Worm (Caenorhabditis elegans): ENCODE data around the gene F25A2.1.

Gene F25A2.1

ce11 chrV:1179279-1179678, at the start of gene F25A2.1:
Gene F25A2.1, plus strand, starts transcription at chrV:1179579.
- TF ChIP-seq elt-2 (tag; optimal IDR thresholded peaks at IDR 0.05) (peak; percentile 12), nhr-67 (tag; optimal IDR thresholded peaks at IDR 0.05) (no peak), sea-2 (GFP tag; optimal IDR thresholded peaks at IDR 0.05) (no peak)

ce11 chrV:1131880-1132623, 47.3 kb upstream of the F25A2.1 start, which contains the start of gene W07B8.4:
Gene W07B8.4, minus strand, starts transcription at chrV:1131930.
- TF ChIP-seq elt-2 (tag; optimal IDR thresholded peaks at IDR 0.05) (peak; percentile 49), nhr-77 (tag; optimal IDR thresholded peaks at IDR 0.05) (no peak)

- TF ChIP-seq ceh-9 (tag; optimal IDR thresholded peaks at IDR 0.05) (no peak), lin-15B (tag; optimal IDR thresholded peaks at IDR 0.05) (no peak), ceh-16 (tag; optimal IDR thresholded peaks at IDR 0.05) (no peak), nhr-28 (tag; optimal IDR thresholded peaks at IDR 0.05) (no peak), snpc-4 (tag; optimal IDR thresholded peaks at IDR 0.05) (no peak), elt-2 (tag; optimal IDR thresholded peaks at IDR 0.05) (peak; percentile 3), pqm-1 (tag; optimal IDR thresholded peaks at IDR 0.05) (peak; percentile 13)
These were observed 46.2 kb upstream of the F25A2.1 start for ce11 chrV:1133223-1133622.

ce11 chrV:1133840-1134239, 45.5 kb upstream of the F25A2.1 start, which contains the start of gene cpr-5:
Gene cpr-5, minus strand, starts transcription at chrV:1134036.
- TF ChIP-seq fkh-10 (GFP tag; optimal IDR thresholded peaks at IDR 0.05) = no peak
- peak; percentile 32 for TF ChIP-seq pqm-1 (tag; optimal IDR thresholded peaks at IDR 0.05)
- TF ChIP-seq ceh-28 (tag; optimal IDR thresholded peaks at IDR 0.05) = no peak
- TF ChIP-seq elt-2 (tag; optimal IDR thresholded peaks at IDR 0.05) = peak; percentile 84

- TF ChIP-seq egl-5 (tag; optimal IDR thresholded peaks at IDR 0.05) = no peak
- TF ChIP-seq nhr-25 (tag; optimal IDR thresholded peaks at IDR 0.05) = no peak
- TF ChIP-seq jun-1 (tag; optimal IDR thresholded peaks at IDR 0.05) = no peak
- TF ChIP-seq sea-2 (GFP tag; optimal IDR thresholded peaks at IDR 0.05) = no peak
- no peak for TF ChIP-seq aly-2 (tag; optimal IDR thresholded peaks at IDR 0.05)
- TF ChIP-seq ztf-4 (tag; optimal IDR thresholded peaks at IDR 0.05) = no peak
- TF ChIP-seq fos-1 (tag; optimal IDR thresholded peaks at IDR 0.05) = no peak
- TF ChIP-seq nhr-67 (tag; optimal IDR thresholded peaks at IDR 0.05) = no peak
- TF ChIP-seq elt-1 (tag; optimal IDR thresholded peaks at IDR 0.05) = no peak
- no peak for TF ChIP-seq mml-1 (tag; optimal IDR thresholded peaks at IDR 0.05)
- TF ChIP-seq fkh-10 (GFP tag; optimal IDR thresholded peaks at IDR 0.05) = no peak
These were observed 45.1 kb upstream of the F25A2.1 start, which contains the start of gene cpr-8 for ce11 chrV:1134302-1134701. Gene cpr-8, plus strand, starts transcription at chrV:1134602.

- TF ChIP-seq nhr-25 (tag; optimal IDR thresholded peaks at IDR 0.05) (no peak), aly-2 (tag; optimal IDR thresholded peaks at IDR 0.05) (no peak), ztf-11 (tag; optimal IDR thresholded peaks at IDR 0.05) (no peak), elt-2 (tag; optimal IDR thresholded peaks at IDR 0.05) (no peak), nhr-23 (tag; optimal IDR thresholded peaks at IDR 0.05) (no peak), elt-1 (tag; optimal IDR thresholded peaks at IDR 0.05) (no peak), lsy-12 (tag; optimal IDR thresholded peaks at IDR 0.05) (no peak), pha-4 (tag; optimal IDR thresholded peaks at IDR 0.05) (no peak), egl-27 (tag; optimal IDR thresholded peaks at IDR 0.05) (no peak), nhr-28 (tag; optimal IDR thresholded peaks at IDR 0.05) (no peak)
These were observed 38.6 kb upstream of the F25A2.1 start for ce11 chrV:1140806-1141205.

- TF ChIP-seq nhr-77 (tag; optimal IDR thresholded peaks at IDR 0.05) (no peak), R02D3.7 (tag; optimal IDR thresholded peaks at IDR 0.05) (no peak)
These were observed 37.9 kb upstream of the F25A2.1 start, which contains the start of gene cutl-22 for ce11 chrV:1141433-1141832. Gene cutl-22, plus strand, starts transcription at chrV:1141733.

- TF ChIP-seq eor-1 (tag; optimal IDR thresholded peaks at IDR 0.05) (no peak), elt-3 (tag; optimal IDR thresholded peaks at IDR 0.05) (no peak), jun-1 (tag; optimal IDR thresholded peaks at IDR 0.05) (no peak), nhr-28 (tag; optimal IDR thresholded peaks at IDR 0.05) (no peak), ceh-28 (tag; optimal IDR thresholded peaks at IDR 0.05) (no peak)
These were observed 37.1 kb upstream of the F25A2.1 start for ce11 chrV:1142251-1142650.
